Worm (Caenorhabditis elegans) whole organism, L1 larva: ENCODE data around the gene R09E10.8.

Experiments
- F16B12.6 ChIP-seq: fragments of 150-350 bp; optimal IDR thresholded peaks from 2 replicates; lab custom pipeline; 2014; ENCODE audit warnings: missing biosample characterization, missing genetic modification characterization
- ama-1 ChIP-seq: fragments of 150-350 bp; optimal IDR thresholded peaks from 2 replicates; lab custom pipeline; 2014
- egl-27 ChIP-seq, 2 experiments: fragments of 150-350 bp in 1 of 2; sonication (generic microtip); optimal IDR thresholded peaks; 3 replicates each; lab custom pipeline; 2017 to 2018; ENCODE audit warnings: missing biosample characterization in 2 of 2, missing genetic modification characterization in 2 of 2, missing genetic modification reagents in 2 of 2
- lin-13 ChIP-seq: fragments of 150-350 bp; optimal IDR thresholded peaks from 2 replicates; lab custom pipeline; 2014; ENCODE audit warnings: missing biosample characterization, missing genetic modification reagents, missing genetic modification characterization
- nhr-12 ChIP-seq: sonication (generic microtip); optimal IDR thresholded peaks from 2 replicates; lab custom pipeline; 2017; ENCODE audit warnings: missing biosample characterization, missing genetic modification characterization
- nhr-237 ChIP-seq: fragments of 150-350 bp; optimal IDR thresholded peaks from 2 replicates; lab custom pipeline; 2014; ENCODE audit warnings: missing biosample characterization, missing genetic modification characterization
- snpc-4 ChIP-seq: fragments of 150-350 bp; optimal IDR thresholded peaks from 2 replicates; lab custom pipeline; 2014; ENCODE audit warnings: missing biosample characterization, missing genetic modification characterization

ce11 chrIV:10281482-10281881, 28.7 kb downstream of the R09E10.8 start, which contains the start of gene thk-1:
- TF ChIP-seq F16B12.6 (tag; lab: Kevin White, UChicago) (no peak), nhr-12 (tag; lab: Kevin White, UChicago) (no peak), ama-1 (no peak), nhr-237 (tag; lab: Kevin White, UChicago) (no peak), egl-27 (tag; optimal IDR thresholded peaks at IDR 0.05; lab: Kevin White, UChicago) (no peak), lin-13 (GFP tag; lab: Kevin White, UChicago) (no peak), snpc-4 (tag; lab: Kevin White, UChicago) (no peak)
